Fruit fly (Drosophila melanogaster) whole organism, embryonic: ENCODE data around the gene Teh1.

Experiments used
- Adf1 ChIP-seq: fragments of 200-800 bp; sonication (Bioruptor generic); IDR thresholded peaks from 2 replicates; pipeline ENCODE4 v1.3.6; 2022; ENCODE audit warnings: missing biosample characterization, missing genetic modification characterization
- Atf6 ChIP-seq: fragments of 200-800 bp; sonication (Bioruptor generic); IDR thresholded peaks from 2 replicates; pipeline ENCODE4 v1.3.6; 2022; ENCODE audit warnings: missing biosample characterization, missing genetic modification characterization
- Awh ChIP-seq: fragments of 200-800 bp; sonication (Bioruptor generic); IDR thresholded peaks from 2 replicates; pipeline ENCODE4, ENCODE4 v1.3.6; 2022; ENCODE audit warnings: missing biosample characterization, missing genetic modification characterization
- Bgb ChIP-seq: fragments of 200-800 bp; sonication (Bioruptor generic); IDR thresholded peaks from 2 replicates; pipeline ENCODE4 v1.3.6; 2022; ENCODE audit warnings: missing biosample characterization, missing genetic modification characterization; ENCODE audit not compliant: partially characterized antibody
- BtbVII ChIP-seq: fragments of 200-800 bp; sonication (Bioruptor generic); optimal IDR thresholded peaks from 3 replicates; lab custom pipeline; 2017; ENCODE audit warnings: missing biosample characterization, mild to moderate bottlenecking, missing genetic modification characterization
- Bteb2 ChIP-seq: fragments of 200-800 bp; sonication (Bioruptor generic); optimal IDR thresholded peaks from 2 replicates; lab custom pipeline; 2016; ENCODE audit warnings: missing biosample characterization, missing genetic modification characterization
- CG10274 ChIP-seq: fragments of 200-800 bp; sonication (Bioruptor generic); optimal IDR thresholded peaks from 3 replicates; lab custom pipeline; 2017; ENCODE audit warnings: missing biosample characterization, mild to moderate bottlenecking, missing genetic modification characterization
- CG10959 ChIP-seq: fragments of 200-800 bp; sonication (Bioruptor generic); IDR thresholded peaks from 2 replicates; pipeline ENCODE4 v1.3.6; 2022; ENCODE audit warnings: missing biosample characterization, missing genetic modification characterization
- CG13624 ChIP-seq: fragments of 200-800 bp; sonication (Bioruptor generic); optimal IDR thresholded peaks from 2 replicates; lab custom pipeline; 2016; ENCODE audit warnings: missing biosample characterization, missing genetic modification characterization
- CG13775 ChIP-seq: fragments of 200-800 bp; sonication (Bioruptor generic); optimal IDR thresholded peaks from 3 replicates; lab custom pipeline; 2017; ENCODE audit warnings: missing biosample characterization, mild to moderate bottlenecking, missing genetic modification characterization
- CG15601 ChIP-seq: fragments of 200-800 bp; sonication (Bioruptor generic); optimal IDR thresholded peaks from 3 replicates; lab custom pipeline; 2019; ENCODE audit warnings: missing biosample characterization, mild to moderate bottlenecking, missing genetic modification characterization, moderate library complexity
- CG16779 ChIP-seq: fragments of 200-800 bp; sonication (Bioruptor generic); IDR thresholded peaks from 2 replicates; pipeline ENCODE4 v1.3.6; 2022; ENCODE audit warnings: missing biosample characterization, missing genetic modification characterization
- CG17612 ChIP-seq: fragments of 200-800 bp; sonication (Bioruptor generic); IDR thresholded peaks from 2 replicates; pipeline ENCODE4 v1.3.6; 2022; ENCODE audit warnings: missing biosample characterization, missing genetic modification characterization
- CG4360 ChIP-seq: fragments of 200-800 bp; sonication (Bioruptor generic); IDR thresholded peaks from 2 replicates; pipeline ENCODE4 v1.3.6; 2022; ENCODE audit warnings: missing biosample characterization, missing genetic modification characterization
- CG7271 ChIP-seq: fragments of 200-800 bp; sonication (Bioruptor generic); optimal IDR thresholded peaks from 2 replicates; lab custom pipeline; 2018; ENCODE audit warnings: missing biosample characterization, mild to moderate bottlenecking, missing genetic modification characterization, moderate library complexity
- CG7987 ChIP-seq: fragments of 200-800 bp; sonication (Bioruptor generic); optimal IDR thresholded peaks from 2 replicates; lab custom pipeline; 2018; ENCODE audit warnings: missing biosample characterization, mild to moderate bottlenecking, missing genetic modification characterization, moderate library complexity
- CG8924 ChIP-seq: fragments of 200-800 bp; optimal IDR thresholded peaks from 3 replicates; lab custom pipeline; 2019; ENCODE audit warnings: missing biosample characterization, mild to moderate bottlenecking, missing genetic modification characterization, moderate library complexity
- CG9932 ChIP-seq: fragments of 200-800 bp; sonication (Bioruptor generic); IDR thresholded peaks from 2 replicates; pipeline ENCODE4 v1.3.6; 2022; ENCODE audit warnings: missing biosample characterization, missing genetic modification characterization
- D19A ChIP-seq: fragments of 200-800 bp; optimal IDR thresholded peaks from 3 replicates; lab custom pipeline; 2019; ENCODE audit warnings: missing biosample characterization, mild to moderate bottlenecking, missing genetic modification characterization, moderate library complexity
- Deaf1 ChIP-seq: fragments of 200-800 bp; optimal IDR thresholded peaks from 3 replicates; lab custom pipeline; 2019; ENCODE audit warnings: missing biosample characterization, mild to moderate bottlenecking, missing genetic modification characterization, moderate library complexity
- Dll ChIP-seq: fragments of 200-800 bp; sonication (Bioruptor generic); IDR thresholded peaks from 4 replicates; pipeline ENCODE4 v1.3.6; 2022; ENCODE audit warnings: missing biosample characterization, missing genetic modification characterization; ENCODE audit not compliant: partially characterized antibody
- E2f1 ChIP-seq: fragments of 200-800 bp; sonication (Bioruptor generic); IDR thresholded peaks from 2 replicates; pipeline ENCODE4 v1.3.6; 2022; ENCODE audit warnings: missing biosample characterization, missing genetic modification characterization
- HLH4C ChIP-seq: fragments of 200-800 bp; sonication (Bioruptor generic); IDR thresholded peaks from 3 replicates; pipeline ENCODE4 v1.3.6; 2022; ENCODE audit warnings: missing biosample characterization, missing genetic modification characterization; ENCODE audit not compliant: partially characterized antibody
- Hey ChIP-seq: fragments of 200-800 bp; sonication (Bioruptor generic); optimal IDR thresholded peaks from 3 replicates; lab custom pipeline; 2018; ENCODE audit warnings: missing biosample characterization, mild to moderate bottlenecking, missing genetic modification characterization
- Med ChIP-seq: fragments of 200-800 bp; sonication (Bioruptor generic); peaks from one replicate; lab custom pipeline; 2016; ENCODE audit warnings: missing biosample characterization, missing genetic modification characterization, mild to moderate bottlenecking, inconsistent platforms, moderate library complexity
- Opbp ChIP-seq: fragments of 200-800 bp; sonication (Bioruptor generic); IDR thresholded peaks from 3 replicates; pipeline ENCODE4 v1.3.6; 2022; ENCODE audit warnings: missing biosample characterization, missing genetic modification characterization; ENCODE audit not compliant: partially characterized antibody
- Poxn ChIP-seq: fragments of 200-800 bp; sonication (Bioruptor generic); IDR thresholded peaks from 2 replicates; pipeline ENCODE4 v1.3.6; 2022; ENCODE audit warnings: missing biosample characterization, missing genetic modification characterization
- Trl ChIP-seq, 3 experiments: fragments of >200 bp in 2 of 3; fragments of 200-800 bp in 1 of 3; sonication (Bioruptor generic) in 1 of 3; optimal IDR thresholded peaks; 2 replicates in 1 of 3; 3 replicates in 2 of 3; lab custom pipeline; 2016 to 2017; ENCODE audit warnings: missing biosample characterization in 1 of 3, missing genetic modification characterization in 1 of 3
- danr ChIP-seq: fragments of 200-800 bp; sonication (Bioruptor generic); IDR thresholded peaks from 2 replicates; pipeline ENCODE4 v1.3.6; 2022; ENCODE audit warnings: missing biosample characterization, missing genetic modification characterization
- dati ChIP-seq: fragments of 200-800 bp; sonication (Bioruptor generic); IDR thresholded peaks from 2 replicates; pipeline ENCODE4 v1.3.6; 2022; ENCODE audit warnings: missing biosample characterization, missing genetic modification characterization
- dmrt11E ChIP-seq: fragments of 200-800 bp; sonication (Bioruptor generic); optimal IDR thresholded peaks from 3 replicates; lab custom pipeline; 2018; ENCODE audit warnings: missing biosample characterization, mild to moderate bottlenecking, missing genetic modification characterization, moderate library complexity
- dysf ChIP-seq: fragments of 200-800 bp; sonication (Bioruptor generic); IDR thresholded peaks from 3 replicates; pipeline ENCODE4 v1.3.6; 2022; ENCODE audit warnings: missing biosample characterization, missing genetic modification characterization
- ewg ChIP-seq: fragments of 200-800 bp; sonication (Bioruptor generic); optimal IDR thresholded peaks from 3 replicates; lab custom pipeline; 2017; ENCODE audit warnings: mild to moderate bottlenecking, missing biosample characterization, missing genetic modification reagents, missing genetic modification characterization
- gce ChIP-seq: fragments of 200-800 bp; sonication (Bioruptor generic); IDR thresholded peaks from 3 replicates; pipeline ENCODE4 v1.3.6; 2022; ENCODE audit warnings: missing biosample characterization, missing genetic modification characterization
- mld ChIP-seq: fragments of 200-800 bp; sonication (Bioruptor generic); IDR thresholded peaks from 3 replicates; pipeline ENCODE4 v1.3.6; 2022; ENCODE audit warnings: missing biosample characterization, missing genetic modification characterization; ENCODE audit not compliant: partially characterized antibody
- repo ChIP-seq: fragments of 200-800 bp; sonication (Bioruptor generic); optimal IDR thresholded peaks from 2 replicates; lab custom pipeline; 2016; ENCODE audit warnings: missing biosample characterization, missing genetic modification characterization
- tna ChIP-seq: fragments of 200-800 bp; sonication (Bioruptor generic); IDR thresholded peaks from 2 replicates; pipeline ENCODE4 v1.3.6; 2022; ENCODE audit warnings: missing biosample characterization, missing genetic modification characterization; ENCODE audit not compliant: partially characterized antibody
- unc-4 ChIP-seq: fragments of 200-800 bp; sonication (Bioruptor generic); IDR thresholded peaks from 2 replicates; pipeline ENCODE4 v1.3.6; 2022; ENCODE audit warnings: missing biosample characterization, missing genetic modification characterization; ENCODE audit not compliant: partially characterized antibody
- zen2 ChIP-seq: fragments of 200-800 bp; sonication (Bioruptor generic); IDR thresholded peaks from 3 replicates; pipeline ENCODE4 v1.3.6; 2022; ENCODE audit warnings: missing biosample characterization, missing genetic modification characterization; ENCODE audit not compliant: partially characterized antibody
- zf30C ChIP-seq: fragments of 200-800 bp; sonication (Bioruptor generic); optimal IDR thresholded peaks from 3 replicates; lab custom pipeline; 2018; ENCODE audit warnings: missing biosample characterization, mild to moderate bottlenecking, missing genetic modification characterization

Teh1 gene

DNA sequence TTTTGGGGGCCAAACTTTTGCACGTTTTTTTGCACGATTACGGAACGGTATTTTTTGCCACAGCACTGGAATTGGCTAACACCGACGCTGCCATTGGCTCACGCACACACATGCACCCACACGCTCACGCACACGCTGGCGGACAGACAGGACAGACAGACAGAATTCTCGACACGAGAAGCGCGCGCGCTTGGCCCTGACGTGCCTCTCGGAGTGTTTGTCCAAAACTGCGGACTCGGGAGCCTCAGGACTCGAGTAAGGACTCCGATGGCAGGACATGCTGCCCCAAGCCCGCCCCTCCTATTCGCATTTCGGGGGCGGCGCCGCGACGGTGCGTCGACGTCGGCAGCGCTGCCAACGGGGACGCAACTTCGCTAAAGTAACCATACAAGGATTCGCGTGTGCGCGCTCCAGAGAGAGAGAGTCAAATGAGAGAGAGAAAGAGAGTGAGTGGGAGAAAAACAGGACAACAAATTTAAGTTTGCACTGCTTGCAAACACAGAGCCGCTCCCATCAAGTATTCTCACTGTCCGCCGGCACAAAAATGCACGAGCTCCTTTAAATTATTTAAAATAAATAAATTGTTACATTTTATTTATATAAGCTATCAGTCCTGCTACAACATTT, at the start of gene Teh1:
Gene Teh1, minus strand, starts transcription at position 210 of the 627 bp plus-strand sequence.
- TF ChIP-seq BtbVII (GFP tag; lab: Kevin White, UChicago) (no peak), CG7271 (tag; lab: Kevin White, UChicago) (no peak), CG16779 (GFP tag; lab: Robert Waterston, UW) (peak; percentile 79), HLH4C (GFP tag; lab: Robert Waterston, UW) (0 out of 3 replicates have a peak, but pooled peaks have one; percentile 44), CG10959 (GFP tag; lab: Robert Waterston, UW) (0 out of 2 replicates have a peak, but pooled peaks have one; percentile 29), CG10274 (GFP tag; lab: Kevin White, UChicago) (no peak), gce (GFP tag; lab: Robert Waterston, UW) (0 out of 3 replicates have a peak, but pooled peaks have one; percentile 16), Atf6 (GFP tag; lab: Robert Waterston, UW) (peak; percentile 37; the same call in 1 of the 2 replicates), CG9932 (GFP tag; lab: Robert Waterston, UW) (0 out of 2 replicates have a peak, but pooled peaks have one; percentile 14), Hey (no peak), CG8924 (tag; lab: Kevin White, UChicago) (no peak), Dll (GFP tag; lab: Robert Waterston, UW) (0 out of 4 replicates have a peak, but pooled peaks have one; percentile 16), CG13624 (GFP tag; lab: Kevin White, UChicago) (no peak), Awh (peak; percentile 11; the same call in 1 of the 2 replicates), D19A (tag; lab: Kevin White, UChicago) (no peak), zf30C (GFP tag; lab: Kevin White, UChicago) (no peak), CG15601 (tag; lab: Kevin White, UChicago) (no peak), Deaf1 (tag; lab: Kevin White, UChicago) (peak; percentile 70), tna (GFP tag; lab: Robert Waterston, UW) (0 out of 2 replicates have a peak, but pooled peaks have one; percentile 7), Med (peak; percentile 80), Bgb (GFP tag; lab: Robert Waterston, UW) (peak; percentile 44; the same call in 1 of the 2 replicates), Poxn (no peak), dmrt11E (tag; lab: Kevin White, UChicago) (no peak), CG13775 (no peak), unc-4 (GFP tag; lab: Robert Waterston, UW) (0 out of 2 replicates have a peak, but pooled peaks have one; percentile 28), repo (no peak), Adf1 (peak; percentile 95), ewg (GFP tag; lab: Kevin White, UChicago) (peak; percentile 58), zen2 (0 out of 3 replicates have a peak, but pooled peaks have one; percentile 38), Opbp (GFP tag; lab: Robert Waterston, UW) (peak; percentile 20; the same call in 1 of the 3 replicates), dysf (GFP tag; lab: Robert Waterston, UW) (0 out of 3 replicates have a peak, but pooled peaks have one; percentile 19), mld (GFP tag; lab: Robert Waterston, UW) (0 out of 3 replicates have a peak, but pooled peaks have one; percentile 41), Trl (optimal IDR thresholded peaks at IDR 0.05; lab: Kevin White, UChicago) (peak; percentile 47 to 54), Trl (GFP tag; optimal IDR thresholded peaks at IDR 0.05; lab: Kevin White, UChicago) (peak; percentile 3), danr (GFP tag; lab: Robert Waterston, UW) (0 out of 2 replicates have a peak, but pooled peaks have one; percentile 14), CG4360 (GFP tag; lab: Robert Waterston, UW) (0 out of 2 replicates have a peak, but pooled peaks have one; percentile 24), dati (GFP tag; lab: Robert Waterston, UW) (no peak), E2f1 (GFP tag; lab: Robert Waterston, UW) (0 out of 2 replicates have a peak, but pooled peaks have one; percentile 7), Bteb2 (GFP tag; lab: Kevin White, UChicago) (no peak), CG17612 (GFP tag; lab: Robert Waterston, UW) (no peak), CG7987 (no peak)
